Fruit fly (Drosophila melanogaster) whole organism, embryonic: ENCODE measurements around the gene CG5435.

Experiments
- ATbp ChIP-seq: fragments of 200-800 bp; sonication (Bioruptor generic); optimal IDR thresholded peaks from 2 replicates; lab custom pipeline; 2017; ENCODE audit warnings: missing biosample characterization, mild to moderate bottlenecking, missing genetic modification characterization, missing genetic modification reagents
- Bdp1 ChIP-seq: fragments of 200-800 bp; sonication (Bioruptor generic); optimal IDR thresholded peaks from 3 replicates; lab custom pipeline; 2016; ENCODE audit warnings: missing biosample characterization, missing genetic modification characterization
- CG10209 ChIP-seq: fragments of 200-800 bp; sonication (Bioruptor generic); optimal IDR thresholded peaks from 3 replicates; lab custom pipeline; 2017; ENCODE audit warnings: missing biosample characterization, mild to moderate bottlenecking, missing genetic modification characterization, missing genetic modification reagents
- CG10267 ChIP-seq: fragments of 200-800 bp; sonication (Bioruptor generic); optimal IDR thresholded peaks from 2 replicates; lab custom pipeline; 2018; ENCODE audit warnings: missing biosample characterization, mild to moderate bottlenecking, missing genetic modification characterization, moderate library complexity
- CG10274 ChIP-seq: fragments of 200-800 bp; sonication (Bioruptor generic); optimal IDR thresholded peaks from 3 replicates; lab custom pipeline; 2017; ENCODE audit warnings: missing biosample characterization, mild to moderate bottlenecking, missing genetic modification characterization
- CG10366 ChIP-seq: fragments of 200-800 bp; sonication (Bioruptor generic); IDR thresholded peaks from 2 replicates; pipeline ENCODE4 v1.3.6; 2022; ENCODE audit warnings: missing biosample characterization, missing genetic modification characterization
- CG10543 ChIP-seq: fragments of 200-800 bp; sonication (Bioruptor generic); optimal IDR thresholded peaks from 3 replicates; lab custom pipeline; 2017; ENCODE audit warnings: missing biosample characterization, mild to moderate bottlenecking, missing genetic modification characterization, moderate library complexity
- CG10654 ChIP-seq: fragments of 200-800 bp; sonication (Bioruptor generic); optimal IDR thresholded peaks from 2 replicates; lab custom pipeline; 2016; ENCODE audit warnings: missing biosample characterization, missing genetic modification characterization
- CG11456 ChIP-seq: fragments of 200-800 bp; sonication (Bioruptor generic); IDR thresholded peaks from 3 replicates; pipeline ENCODE4 v1.3.6; 2022; ENCODE audit warnings: missing biosample characterization, missing genetic modification characterization
- CG12104 ChIP-seq: fragments of 200-800 bp; sonication (Bioruptor generic); optimal IDR thresholded peaks from 3 replicates; lab custom pipeline; 2016; ENCODE audit warnings: missing biosample characterization, missing genetic modification characterization
- CG12236 ChIP-seq: fragments of 200-800 bp; sonication (Bioruptor generic); optimal IDR thresholded peaks from 2 replicates; lab custom pipeline; 2016; ENCODE audit warnings: missing biosample characterization, missing genetic modification characterization
- CG12942 ChIP-seq: fragments of 200-800 bp; sonication (Bioruptor generic); optimal IDR thresholded peaks from 3 replicates; lab custom pipeline; 2016; ENCODE audit warnings: missing biosample characterization, missing genetic modification characterization
- CG17385 ChIP-seq: fragments of 200-800 bp; sonication (Bioruptor generic); optimal IDR thresholded peaks from 3 replicates; lab custom pipeline; 2018; ENCODE audit warnings: missing biosample characterization, mild to moderate bottlenecking, missing genetic modification characterization
- CG18619 ChIP-seq: fragments of 200-800 bp; sonication (Bioruptor generic); optimal IDR thresholded peaks from 3 replicates; lab custom pipeline; 2017; ENCODE audit warnings: missing biosample characterization, mild to moderate bottlenecking, missing genetic modification characterization
- CG2875 ChIP-seq: fragments of 200-800 bp; sonication (Bioruptor generic); optimal IDR thresholded peaks from 2 replicates; lab custom pipeline; 2017; ENCODE audit warnings: missing biosample characterization, mild to moderate bottlenecking, missing genetic modification characterization, missing genetic modification reagents
- CG31388 ChIP-seq: fragments of 200-800 bp; sonication (Bioruptor generic); optimal IDR thresholded peaks from 2 replicates; lab custom pipeline; 2016; ENCODE audit warnings: missing biosample characterization, missing genetic modification characterization
- CG31441 ChIP-seq: fragments of 200-800 bp; sonication (Bioruptor generic); IDR thresholded peaks from 2 replicates; pipeline ENCODE4 v1.3.6; 2022; ENCODE audit warnings: missing biosample characterization, missing genetic modification characterization
- CG34224 ChIP-seq: fragments of 200-800 bp; sonication (Bioruptor generic); IDR thresholded peaks from 3 replicates; pipeline ENCODE4 v1.3.6; 2022; ENCODE audit warnings: missing biosample characterization, missing genetic modification characterization; ENCODE audit not compliant: partially characterized antibody
- CG4328 ChIP-seq: fragments of 200-800 bp; sonication (Bioruptor generic); optimal IDR thresholded peaks from 3 replicates; lab custom pipeline; 2017; ENCODE audit warnings: missing biosample characterization, missing genetic modification reagents, missing genetic modification characterization
- CG4707 ChIP-seq: fragments of 200-800 bp; sonication (Bioruptor generic); optimal IDR thresholded peaks from 2 replicates; lab custom pipeline; 2018; ENCODE audit warnings: missing biosample characterization, mild to moderate bottlenecking, missing genetic modification characterization, moderate library complexity
- CG4730 ChIP-seq: fragments of 200-800 bp; sonication (Bioruptor generic); IDR thresholded peaks from 2 replicates; pipeline ENCODE4 v1.3.6; 2022; ENCODE audit warnings: missing biosample characterization, missing genetic modification characterization
- CG5245 ChIP-seq: fragments of 200-800 bp; sonication (Bioruptor generic); optimal IDR thresholded peaks from 3 replicates; lab custom pipeline; 2016; ENCODE audit warnings: missing biosample characterization, missing genetic modification characterization
- CG6254 ChIP-seq: fragments of 200-800 bp; sonication (Bioruptor generic); optimal IDR thresholded peaks from 3 replicates; lab custom pipeline; 2017; ENCODE audit warnings: mild to moderate bottlenecking, missing biosample characterization, missing genetic modification reagents, missing genetic modification characterization
- CG7987 ChIP-seq: fragments of 200-800 bp; sonication (Bioruptor generic); optimal IDR thresholded peaks from 2 replicates; lab custom pipeline; 2018; ENCODE audit warnings: missing biosample characterization, mild to moderate bottlenecking, missing genetic modification characterization, moderate library complexity
- CG9727 ChIP-seq: fragments of 200-800 bp; sonication (Bioruptor generic); optimal IDR thresholded peaks from 3 replicates; lab custom pipeline; 2017; ENCODE audit warnings: missing biosample characterization, mild to moderate bottlenecking, missing genetic modification characterization
- HLHmδ ChIP-seq: fragments of 200-800 bp; sonication (Bioruptor generic); optimal IDR thresholded peaks from 2 replicates; lab custom pipeline; 2018; ENCODE audit warnings: missing biosample characterization, mild to moderate bottlenecking, missing genetic modification characterization, moderate library complexity
- Lim3 ChIP-seq: fragments of 200-800 bp; sonication (Bioruptor generic); IDR thresholded peaks from 2 replicates; pipeline ENCODE4 v1.3.6; 2022; ENCODE audit warnings: missing biosample characterization, missing genetic modification characterization
- Max ChIP-seq: fragments of 200-800 bp; sonication (Bioruptor generic); optimal IDR thresholded peaks from 2 replicates; lab custom pipeline; 2016; ENCODE audit warnings: missing biosample characterization, mild to moderate bottlenecking, missing genetic modification characterization
- NK7.1 ChIP-seq: fragments of 200-800 bp; sonication (Bioruptor generic); optimal IDR thresholded peaks from 3 replicates; lab custom pipeline; 2016; ENCODE audit warnings: missing biosample characterization, missing genetic modification characterization
- Pdp1 ChIP-seq, 2 experiments: fragments of 200-800 bp; sonication (Bioruptor generic); optimal IDR thresholded peaks; 3 replicates each; lab custom pipeline; 2016; ENCODE audit warnings: missing biosample characterization in 2 of 2, missing genetic modification characterization in 2 of 2, mild to moderate bottlenecking in 1 of 2, moderate library complexity in 1 of 2
- Scr ChIP-seq: fragments of 200-800 bp; sonication (Bioruptor generic); IDR thresholded peaks from 2 replicates; pipeline ENCODE4 v1.3.6; 2022; ENCODE audit warnings: missing biosample characterization, missing genetic modification characterization; ENCODE audit not compliant: partially characterized antibody
- Spps ChIP-seq: fragments of 200-800 bp; sonication (Bioruptor generic); optimal IDR thresholded peaks from 2 replicates; lab custom pipeline; 2018; ENCODE audit warnings: missing biosample characterization, mild to moderate bottlenecking, missing genetic modification characterization
- Xrp1 ChIP-seq: fragments of 200-800 bp; sonication (Bioruptor generic); IDR thresholded peaks from 2 replicates; pipeline ENCODE4 v1.3.6; 2022; ENCODE audit warnings: missing biosample characterization, missing genetic modification characterization
- ac ChIP-seq: fragments of 200-800 bp; sonication (Bioruptor generic); optimal IDR thresholded peaks from 3 replicates; lab custom pipeline; 2017; ENCODE audit warnings: missing biosample characterization, mild to moderate bottlenecking, missing genetic modification characterization
- ara ChIP-seq: fragments of 200-800 bp; sonication (Bioruptor generic); IDR thresholded peaks from 2 replicates; pipeline ENCODE4 v1.3.6; 2022; ENCODE audit warnings: missing biosample characterization, missing genetic modification characterization
- chm ChIP-seq: fragments of 200-800 bp; sonication (Bioruptor generic); IDR thresholded peaks from 2 replicates; pipeline ENCODE4 v1.3.6; 2022; ENCODE audit warnings: missing biosample characterization, missing genetic modification characterization
- danr ChIP-seq: fragments of 200-800 bp; sonication (Bioruptor generic); IDR thresholded peaks from 2 replicates; pipeline ENCODE4 v1.3.6; 2022; ENCODE audit warnings: missing biosample characterization, missing genetic modification characterization
- dmrt11E ChIP-seq: fragments of 200-800 bp; sonication (Bioruptor generic); optimal IDR thresholded peaks from 3 replicates; lab custom pipeline; 2018; ENCODE audit warnings: missing biosample characterization, mild to moderate bottlenecking, missing genetic modification characterization, moderate library complexity
- fd102C ChIP-seq: fragments of 200-800 bp; sonication (Bioruptor generic); optimal IDR thresholded peaks from 2 replicates; lab custom pipeline; 2018; ENCODE audit warnings: missing biosample characterization, mild to moderate bottlenecking, missing genetic modification characterization, moderate library complexity
- fd3F ChIP-seq: fragments of 200-800 bp; sonication (Bioruptor generic); optimal IDR thresholded peaks from 2 replicates; lab custom pipeline; 2018; ENCODE audit warnings: missing biosample characterization, mild to moderate bottlenecking, missing genetic modification characterization, moderate library complexity
- gce ChIP-seq: fragments of 200-800 bp; sonication (Bioruptor generic); IDR thresholded peaks from 3 replicates; pipeline ENCODE4 v1.3.6; 2022; ENCODE audit warnings: missing biosample characterization, missing genetic modification characterization
- grn ChIP-seq: fragments of 200-800 bp; sonication (Bioruptor generic); optimal IDR thresholded peaks from 3 replicates; lab custom pipeline; 2017; ENCODE audit warnings: missing biosample characterization, missing genetic modification characterization
- gsb ChIP-seq: fragments of 200-800 bp; sonication (Bioruptor generic); IDR thresholded peaks from 2 replicates; pipeline ENCODE4 v1.3.6; 2022; ENCODE audit warnings: missing biosample characterization, missing genetic modification characterization
- hb ChIP-seq: fragments of 200-800 bp; sonication (Bioruptor generic); IDR thresholded peaks from 3 replicates; pipeline ENCODE4 v1.3.6; 2022; ENCODE audit warnings: missing biosample characterization, missing genetic modification characterization; ENCODE audit not compliant: partially characterized antibody
- lab ChIP-seq: fragments of 200-800 bp; sonication (Bioruptor generic); optimal IDR thresholded peaks from 3 replicates; lab custom pipeline; 2017; ENCODE audit warnings: missing biosample characterization, missing genetic modification characterization, mild to moderate bottlenecking, moderate library complexity, missing genetic modification reagents
- p53 ChIP-seq: fragments of 200-800 bp; sonication (Bioruptor generic); optimal IDR thresholded peaks from 2 replicates; lab custom pipeline; 2016; ENCODE audit warnings: missing biosample characterization, missing genetic modification characterization
- sd ChIP-seq: fragments of 200-800 bp; sonication (Bioruptor generic); optimal IDR thresholded peaks from 3 replicates; lab custom pipeline; 2018; ENCODE audit warnings: missing biosample characterization, mild to moderate bottlenecking, missing genetic modification characterization, moderate library complexity
- tio ChIP-seq: fragments of 200-800 bp; sonication (Bioruptor generic); optimal IDR thresholded peaks from 2 replicates; lab custom pipeline; 2017; ENCODE audit warnings: missing biosample characterization, missing genetic modification characterization, inconsistent platforms
- usp ChIP-seq: fragments of >200 bp; optimal IDR thresholded peaks from 2 replicates; lab custom pipeline; 2017; ENCODE audit warnings: missing biosample characterization, missing genetic modification characterization

Gene CG5435

DNA sequence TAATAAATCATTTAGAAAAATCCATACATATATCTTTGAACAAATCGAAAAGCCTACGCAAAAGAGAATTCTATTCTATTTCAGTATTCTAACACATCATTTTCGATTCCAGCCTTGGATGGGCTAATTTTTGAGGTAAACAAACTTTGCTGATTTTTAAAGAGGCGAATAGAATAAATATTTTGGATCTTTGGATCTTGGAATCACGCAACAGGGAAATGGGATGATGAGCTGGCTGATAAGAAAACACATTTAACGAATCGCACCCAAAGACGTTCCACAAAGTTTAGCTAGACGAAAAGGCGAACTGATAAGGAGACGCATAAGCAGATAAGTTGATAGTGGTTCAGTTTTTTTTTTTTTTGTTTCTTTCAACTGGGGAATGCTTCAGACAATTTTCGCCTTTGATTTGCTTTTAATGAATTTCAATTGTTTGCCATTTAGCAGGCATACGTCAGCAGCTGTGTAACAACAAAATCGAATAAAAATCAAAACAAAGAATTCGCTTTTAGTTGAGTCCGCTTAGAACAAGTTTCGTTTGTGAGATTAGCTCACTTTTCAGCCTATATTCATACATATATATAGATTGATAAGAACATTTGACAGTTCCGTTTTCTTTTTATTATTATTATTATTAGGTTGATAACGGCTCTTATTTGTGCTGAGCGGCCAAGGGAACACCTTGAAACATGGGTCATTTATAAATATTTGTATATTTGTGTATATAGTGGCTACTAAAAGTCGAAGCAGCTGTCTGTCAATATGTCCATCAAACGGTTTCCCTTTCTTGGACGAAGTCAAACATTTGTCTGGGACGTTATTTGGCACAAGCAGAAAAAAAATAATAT, 34.7 kb upstream of the CG5435 start (continued):
- TF ChIP-seq gsb (GFP tag; lab: Robert Waterston, UW) (no peak), CG5245 (GFP tag; lab: Kevin White, UChicago) (no peak), chm (GFP tag; lab: Robert Waterston, UW) (no peak), CG12104 (GFP tag; lab: Kevin White, UChicago) (no peak), CG18619 (GFP tag; lab: Kevin White, UChicago) (peak; percentile 35), ATbp (peak; percentile 48), hb (no peak), CG31388 (GFP tag; lab: Kevin White, UChicago) (no peak), CG9727 (GFP tag; lab: Kevin White, UChicago) (peak; percentile 35), CG10209 (GFP tag; lab: Kevin White, UChicago) (peak; percentile 60), CG17385 (peak; percentile 5), Lim3 (no peak), CG31441 (GFP tag; lab: Robert Waterston, UW) (peak; percentile 44; the same call in 1 of the 2 replicates), CG10366 (GFP tag; lab: Robert Waterston, UW) (no peak), CG10267 (tag; lab: Kevin White, UChicago) (no peak), lab (GFP tag; lab: Kevin White, UChicago) (peak; percentile 56), CG11456 (GFP tag; lab: Robert Waterston, UW) (no peak), CG4730 (GFP tag; lab: Robert Waterston, UW) (no peak), CG6254 (peak; percentile 17), usp (GFP tag; lab: Kevin White, UChicago) (no peak), CG7987 (GFP tag; lab: Kevin White, UChicago) (peak; percentile 63), CG34224 (no peak), CG10654 (no peak), sd (tag; lab: Kevin White, UChicago) (peak; percentile 49), CG4328 (no peak), gce (peak; percentile 50; the same call in 1 of the 3 replicates), ac (GFP tag; lab: Kevin White, UChicago) (peak; percentile 77), tio (GFP tag; lab: Kevin White, UChicago) (no peak), CG12942 (no peak), dmrt11E (tag; lab: Kevin White, UChicago) (peak; percentile 59), Max (peak; percentile 39), fd3F (GFP tag; lab: Kevin White, UChicago) (no peak), fd102C (peak; percentile 61), Spps (no peak), Xrp1 (GFP tag; lab: Robert Waterston, UW) (peak; percentile 49; the same call in 1 of the 2 replicates), p53 (GFP tag; lab: Kevin White, UChicago) (no peak), CG4707 (GFP tag; lab: Kevin White, UChicago) (peak; percentile 39), CG10274 (GFP tag; lab: Kevin White, UChicago) (no peak), danr (GFP tag; lab: Robert Waterston, UW) (no peak), Bdp1 (GFP tag; lab: Kevin White, UChicago) (no peak), HLHmδ (no peak), Pdp1 (GFP tag; optimal IDR thresholded peaks at IDR 0.05; lab: Kevin White, UChicago) (peak in 1 of 2 experiments; percentile 72), NK7.1 (GFP tag; lab: Kevin White, UChicago) (no peak), CG10543 (peak; percentile 44), grn (GFP tag; lab: Kevin White, UChicago) (peak; percentile 2), ara (GFP tag; lab: Robert Waterston, UW) (no peak), CG2875 (GFP tag; lab: Kevin White, UChicago) (peak; percentile 56), Scr (GFP tag; lab: Robert Waterston, UW) (no peak), CG12236 (GFP tag; lab: Kevin White, UChicago) (no peak)
